Fruit fly (Drosophila melanogaster) whole organism, embryonic: ENCODE measurements around the gene MRG15.

Source experiments
- Atf-2 ChIP-seq: fragments of 200-800 bp; sonication (Bioruptor generic); optimal IDR thresholded peaks from 2 replicates; lab custom pipeline; 2016; ENCODE audit warnings: missing biosample characterization, missing genetic modification characterization
- CG10209 ChIP-seq: fragments of 200-800 bp; sonication (Bioruptor generic); optimal IDR thresholded peaks from 3 replicates; lab custom pipeline; 2017; ENCODE audit warnings: missing biosample characterization, mild to moderate bottlenecking, missing genetic modification characterization, missing genetic modification reagents
- CG10462 ChIP-seq: fragments of 200-800 bp; sonication (Bioruptor generic); optimal IDR thresholded peaks from 2 replicates; lab custom pipeline; 2016; ENCODE audit warnings: missing biosample characterization, missing genetic modification characterization
- CG11696 ChIP-seq: fragments of 200-800 bp; sonication (Bioruptor generic); IDR thresholded peaks from 2 replicates; pipeline ENCODE4 v1.3.6; 2022; ENCODE audit warnings: missing biosample characterization, missing genetic modification characterization
- CG12299 ChIP-seq: fragments of 200-800 bp; sonication (Bioruptor generic); optimal IDR thresholded peaks from 2 replicates; lab custom pipeline; 2018; ENCODE audit warnings: missing biosample characterization, mild to moderate bottlenecking, missing genetic modification characterization
- CG12659 ChIP-seq: fragments of 200-800 bp; sonication (Bioruptor generic); optimal IDR thresholded peaks from 3 replicates; lab custom pipeline; 2017; ENCODE audit warnings: mild to moderate bottlenecking, missing biosample characterization, missing genetic modification reagents, missing genetic modification characterization
- CG12769 ChIP-seq: fragments of 200-800 bp; sonication (Bioruptor generic); optimal IDR thresholded peaks from 2 replicates; lab custom pipeline; 2019; ENCODE audit warnings: missing biosample characterization, mild to moderate bottlenecking, missing genetic modification characterization, moderate library complexity
- CG16863 ChIP-seq: fragments of 200-800 bp; sonication (Bioruptor generic); optimal IDR thresholded peaks from 3 replicates; lab custom pipeline; 2016; ENCODE audit warnings: missing biosample characterization, missing genetic modification characterization
- CG1792 ChIP-seq: fragments of 200-800 bp; sonication (Bioruptor generic); optimal IDR thresholded peaks from 2 replicates; lab custom pipeline; 2016; ENCODE audit warnings: missing biosample characterization, missing genetic modification characterization
- CG18619 ChIP-seq: fragments of 200-800 bp; sonication (Bioruptor generic); optimal IDR thresholded peaks from 3 replicates; lab custom pipeline; 2017; ENCODE audit warnings: missing biosample characterization, mild to moderate bottlenecking, missing genetic modification characterization
- CG2199 ChIP-seq: fragments of 200-800 bp; sonication (Bioruptor generic); IDR thresholded peaks from 3 replicates; pipeline ENCODE4 v1.3.6; 2022; ENCODE audit warnings: missing biosample characterization, missing genetic modification characterization
- CG3726 ChIP-seq: fragments of 200-800 bp; sonication (Bioruptor generic); IDR thresholded peaks from 3 replicates; pipeline ENCODE4, ENCODE4 v1.3.6; 2022; ENCODE audit warnings: missing biosample characterization, missing genetic modification characterization
- CG42726 ChIP-seq: fragments of 200-800 bp; sonication (Bioruptor generic); IDR thresholded peaks from 2 replicates; pipeline ENCODE4 v1.3.6; 2022; ENCODE audit warnings: missing biosample characterization, missing genetic modification characterization; ENCODE audit not compliant: partially characterized antibody
- CG4360 ChIP-seq: fragments of 200-800 bp; sonication (Bioruptor generic); IDR thresholded peaks from 2 replicates; pipeline ENCODE4 v1.3.6; 2022; ENCODE audit warnings: missing biosample characterization, missing genetic modification characterization
- CG4424 ChIP-seq: fragments of 200-800 bp; sonication (Bioruptor generic); optimal IDR thresholded peaks from 3 replicates; lab custom pipeline; 2016; ENCODE audit warnings: missing biosample characterization, missing genetic modification characterization
- CG4730 ChIP-seq: fragments of 200-800 bp; sonication (Bioruptor generic); IDR thresholded peaks from 2 replicates; pipeline ENCODE4 v1.3.6; 2022; ENCODE audit warnings: missing biosample characterization, missing genetic modification characterization
- CG7963 ChIP-seq: fragments of 200-800 bp; sonication (Bioruptor generic); IDR thresholded peaks from 3 replicates; pipeline ENCODE4 v1.3.6; 2022; ENCODE audit warnings: missing biosample characterization, missing genetic modification characterization; ENCODE audit not compliant: partially characterized antibody
- CG8359 ChIP-seq: fragments of 200-800 bp; sonication (Bioruptor generic); optimal IDR thresholded peaks from 2 replicates; lab custom pipeline; 2017; ENCODE audit warnings: missing biosample characterization, mild to moderate bottlenecking, missing genetic modification characterization, borderline replicate concordance
- CG8388 ChIP-seq: fragments of 200-800 bp; sonication (Bioruptor generic); optimal IDR thresholded peaks from 2 replicates; lab custom pipeline; 2019; ENCODE audit warnings: missing biosample characterization, mild to moderate bottlenecking, missing genetic modification characterization, moderate library complexity
- CG9609 ChIP-seq: fragments of 200-800 bp; sonication (Bioruptor generic); optimal IDR thresholded peaks from 3 replicates; lab custom pipeline; 2016; ENCODE audit warnings: missing biosample characterization, missing genetic modification characterization
- D19B ChIP-seq: fragments of 200-800 bp; sonication (Bioruptor generic); optimal IDR thresholded peaks from 2 replicates; lab custom pipeline; 2017; ENCODE audit warnings: missing biosample characterization, mild to moderate bottlenecking, missing genetic modification characterization
- Elba2 ChIP-seq: fragments of 200-800 bp; sonication (Bioruptor generic); optimal IDR thresholded peaks from 3 replicates; lab custom pipeline; 2016; ENCODE audit warnings: missing biosample characterization, missing genetic modification characterization
- Ets65A ChIP-seq: fragments of 200-800 bp; sonication (Bioruptor generic); peaks from one replicate; lab custom pipeline; 2016; ENCODE audit warnings: missing biosample characterization, missing genetic modification characterization
- Hand ChIP-seq: fragments of 200-800 bp; sonication (Bioruptor generic); optimal IDR thresholded peaks from 2 replicates; lab custom pipeline; 2017; ENCODE audit warnings: mild to moderate bottlenecking, missing biosample characterization, missing genetic modification reagents, missing genetic modification characterization
- HmgZ ChIP-seq: fragments of 200-800 bp; sonication (Bioruptor generic); optimal IDR thresholded peaks from 2 replicates; lab custom pipeline; 2018; ENCODE audit warnings: missing biosample characterization, mild to moderate bottlenecking, missing genetic modification characterization
- MBD-R2 ChIP-seq: fragments of 200-800 bp; sonication (Bioruptor generic); IDR thresholded peaks from 2 replicates; pipeline ENCODE4 v1.3.6; 2022; ENCODE audit warnings: missing biosample characterization, missing genetic modification characterization
- MESR4 ChIP-seq: fragments of 200-800 bp; sonication (Bioruptor generic); optimal IDR thresholded peaks from 2 replicates; lab custom pipeline; 2018; ENCODE audit warnings: missing biosample characterization, mild to moderate bottlenecking, missing genetic modification characterization, moderate library complexity
- Mad ChIP-seq: fragments of 200-800 bp; sonication (Bioruptor generic); optimal IDR thresholded peaks from 2 replicates; lab custom pipeline; 2016; ENCODE audit warnings: missing biosample characterization, missing genetic modification characterization
- Med ChIP-seq: fragments of 200-800 bp; sonication (Bioruptor generic); peaks from one replicate; lab custom pipeline; 2016; ENCODE audit warnings: missing biosample characterization, missing genetic modification characterization, mild to moderate bottlenecking, inconsistent platforms, moderate library complexity
- NFAT ChIP-seq: fragments of 200-800 bp; sonication (Bioruptor generic); IDR thresholded peaks from 2 replicates; pipeline ENCODE4 v1.3.6; 2022; ENCODE audit warnings: missing biosample characterization, missing genetic modification characterization
- Nf-YB ChIP-seq: fragments of 200-800 bp; sonication (Bioruptor generic); optimal IDR thresholded peaks from 3 replicates; lab custom pipeline; 2019; ENCODE audit warnings: missing biosample characterization, mild to moderate bottlenecking, missing genetic modification characterization, moderate library complexity
- Pdp1 ChIP-seq, 2 experiments: fragments of 200-800 bp; sonication (Bioruptor generic); optimal IDR thresholded peaks; 3 replicates each; lab custom pipeline; 2016; ENCODE audit warnings: missing biosample characterization in 2 of 2, missing genetic modification characterization in 2 of 2, mild to moderate bottlenecking in 1 of 2, moderate library complexity in 1 of 2
- Sry-β ChIP-seq: fragments of 200-800 bp; sonication (Bioruptor generic); optimal IDR thresholded peaks from 2 replicates; lab custom pipeline; 2018; ENCODE audit warnings: missing biosample characterization, mild to moderate bottlenecking, missing genetic modification characterization, moderate library complexity
- amos ChIP-seq: fragments of 200-800 bp; sonication (Bioruptor generic); IDR thresholded peaks from 2 replicates; pipeline ENCODE4 v1.3.6; 2022; ENCODE audit warnings: missing biosample characterization, missing genetic modification characterization; ENCODE audit not compliant: partially characterized antibody
- aop ChIP-seq: fragments of 200-800 bp; sonication (Bioruptor generic); IDR thresholded peaks from 2 replicates; pipeline ENCODE4 v1.3.6; 2022; ENCODE audit warnings: missing biosample characterization, missing genetic modification characterization
- ase ChIP-seq: fragments of 200-800 bp; sonication (Bioruptor generic); IDR thresholded peaks from 3 replicates; pipeline ENCODE4 v1.3.6; 2022; ENCODE audit warnings: missing biosample characterization, missing genetic modification characterization
- ato ChIP-seq: fragments of 200-800 bp; sonication (Bioruptor generic); IDR thresholded peaks from 2 replicates; pipeline ENCODE4 v1.3.6; 2022; ENCODE audit warnings: missing biosample characterization, missing genetic modification characterization; ENCODE audit not compliant: partially characterized antibody
- crol ChIP-seq: fragments of 200-800 bp; sonication (Bioruptor generic); IDR thresholded peaks from 2 replicates; pipeline ENCODE4 v1.3.6; 2022; ENCODE audit warnings: missing biosample characterization, missing genetic modification characterization
- hb ChIP-seq: fragments of 200-800 bp; sonication (Bioruptor generic); IDR thresholded peaks from 3 replicates; pipeline ENCODE4 v1.3.6; 2022; ENCODE audit warnings: missing biosample characterization, missing genetic modification characterization; ENCODE audit not compliant: partially characterized antibody
- hkb ChIP-seq, 2 experiments: fragments of 200-800 bp in 1 of 2; fragments of >200 bp in 1 of 2; sonication (Bioruptor generic) in 1 of 2; IDR thresholded peaks in 1 of 2; optimal IDR thresholded peaks in 1 of 2; 2 replicates each; pipeline versions ENCODE4 v1.3.6 to Lab custom; 2017 to 2022; ENCODE audit warnings: missing biosample characterization in 1 of 2, missing genetic modification characterization in 1 of 2
- kah ChIP-seq: fragments of 200-800 bp; sonication (Bioruptor generic); optimal IDR thresholded peaks from 2 replicates; lab custom pipeline; 2018; ENCODE audit warnings: missing biosample characterization, mild to moderate bottlenecking, missing genetic modification characterization
- maf-S ChIP-seq: fragments of 200-800 bp; sonication (Bioruptor generic); optimal IDR thresholded peaks from 2 replicates; lab custom pipeline; 2016; ENCODE audit warnings: missing biosample characterization, missing genetic modification characterization
- pb ChIP-seq: fragments of 200-800 bp; sonication (Bioruptor generic); optimal IDR thresholded peaks from 3 replicates; lab custom pipeline; 2016; ENCODE audit warnings: missing biosample characterization, missing genetic modification characterization
- sisA ChIP-seq: fragments of 200-800 bp; sonication (Bioruptor generic); IDR thresholded peaks from 2 replicates; pipeline ENCODE4 v1.3.6; 2022; ENCODE audit warnings: missing biosample characterization, missing genetic modification characterization
- sna ChIP-seq: fragments of 200-800 bp; sonication (Bioruptor generic); IDR thresholded peaks from 2 replicates; pipeline ENCODE4 v1.3.6; 2022; ENCODE audit warnings: missing biosample characterization, missing genetic modification characterization; ENCODE audit not compliant: partially characterized antibody
- sqz ChIP-seq: fragments of 200-800 bp; sonication (Bioruptor generic); optimal IDR thresholded peaks from 3 replicates; lab custom pipeline; 2018; ENCODE audit warnings: missing biosample characterization, mild to moderate bottlenecking, missing genetic modification characterization
- unpg ChIP-seq: fragments of 200-800 bp; sonication (Bioruptor generic); optimal IDR thresholded peaks from 3 replicates; lab custom pipeline; 2018; ENCODE audit warnings: missing biosample characterization, mild to moderate bottlenecking, missing genetic modification characterization, moderate library complexity

Gene MRG15

DNA sequence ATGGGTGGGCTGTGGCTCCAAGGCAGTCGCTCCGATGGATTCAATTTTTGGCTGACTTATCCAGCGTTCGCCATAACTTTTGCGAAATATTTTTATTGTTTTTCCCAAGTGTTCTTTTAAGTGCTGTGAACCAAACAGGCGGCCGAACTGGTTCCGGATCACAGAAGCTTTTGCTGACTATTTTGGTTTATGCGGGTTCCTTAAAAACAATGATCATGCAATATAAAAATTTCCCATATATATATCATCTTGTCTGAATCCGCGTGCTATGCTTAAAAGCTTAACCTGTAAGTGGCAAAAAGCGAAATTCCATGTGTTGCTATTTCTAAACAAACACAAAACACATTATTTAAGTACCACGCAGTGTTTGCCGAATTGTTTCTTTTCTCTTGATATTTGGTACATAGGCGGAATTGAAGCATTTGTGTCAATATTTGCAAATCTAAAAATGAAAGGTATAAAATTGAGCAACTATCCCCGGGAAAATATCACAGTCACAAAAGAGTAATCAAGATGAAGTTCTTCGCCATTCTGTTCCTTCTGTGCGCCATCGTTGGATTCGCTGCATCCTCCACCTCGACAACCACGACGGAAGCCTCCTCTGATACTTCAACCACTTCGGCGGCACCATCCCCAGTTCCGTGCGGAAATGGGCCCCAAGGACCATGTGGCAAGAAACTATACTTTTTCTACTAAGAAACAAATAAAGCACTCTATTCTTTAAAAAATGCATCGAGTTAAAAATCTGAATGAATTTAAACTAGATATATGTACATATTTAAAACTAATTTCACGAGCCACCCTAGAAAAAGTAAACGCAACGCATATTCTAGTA is 42.2 kb upstream of the MRG15 start, which contains the start of the genes CG6276 and CG44040 (continued):
- TF ChIP-seq sqz (GFP tag; lab: Kevin White, UChicago): no peak
- peak; percentile 32 for TF ChIP-seq CG9609 (GFP tag; lab: Kevin White, UChicago)
- TF ChIP-seq Elba2: no peak
- TF ChIP-seq Ets65A: peak; percentile 92
- peak; percentile 22 for TF ChIP-seq CG10462
- TF ChIP-seq HmgZ: peak; percentile 23

DNA sequence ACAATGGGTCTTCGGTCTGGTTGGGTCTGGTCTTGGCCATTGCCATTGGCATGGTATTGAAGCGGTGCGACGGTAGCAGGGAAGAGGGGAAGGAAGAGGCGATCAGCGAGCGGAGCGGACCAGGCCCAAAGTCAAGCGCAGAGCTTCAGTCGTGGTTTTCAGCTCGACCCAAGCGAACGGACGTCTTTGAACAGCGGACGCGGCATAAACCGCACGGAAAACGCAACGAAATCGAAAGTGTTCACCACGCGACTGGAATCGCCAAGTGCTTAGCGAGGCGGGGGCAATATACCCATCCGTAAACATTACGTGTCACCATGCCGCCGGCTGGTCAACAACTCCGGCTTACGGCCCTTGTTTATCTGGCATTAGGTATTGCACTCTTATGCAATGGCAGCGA is 38.4 kb upstream of the MRG15 start, which contains the start of gene CG14866:
CG14866 (plus strand) TSS at position 146 of the 400 bp plus-strand sequence.
- no peak for TF ChIP-seq CG1792 (GFP tag; lab: Kevin White, UChicago)
- TF ChIP-seq CG4360 (GFP tag; lab: Robert Waterston, UW): 0 out of 2 replicates have a peak, but pooled peaks have one; percentile 25
- TF ChIP-seq CG16863 (GFP tag; lab: Kevin White, UChicago): no peak
- no peak for TF ChIP-seq CG8388 (GFP tag; lab: Kevin White, UChicago)
- no peak for TF ChIP-seq CG4424 (GFP tag; lab: Kevin White, UChicago)
- TF ChIP-seq unpg (GFP tag; lab: Kevin White, UChicago): no peak
- no peak for TF ChIP-seq kah (GFP tag; lab: Kevin White, UChicago)
- TF ChIP-seq CG7963: no peak
- no peak for TF ChIP-seq ase
- no peak for TF ChIP-seq CG11696 (GFP tag; lab: Robert Waterston, UW)
- no peak for TF ChIP-seq ato
- no peak for TF ChIP-seq Med (GFP tag; lab: Kevin White, UChicago)
- no peak for TF ChIP-seq sna
- no peak for TF ChIP-seq Atf-2 (GFP tag; lab: Kevin White, UChicago)
- no peak for TF ChIP-seq sisA (GFP tag; lab: Robert Waterston, UW)
- TF ChIP-seq CG12769 (tag; lab: Kevin White, UChicago): no peak
- no peak for TF ChIP-seq aop (GFP tag; lab: Robert Waterston, UW)
- peak; percentile 12; the same call in 1 of the 2 replicates for TF ChIP-seq MBD-R2
- TF ChIP-seq D19B (GFP tag; lab: Kevin White, UChicago): no peak
- no peak for TF ChIP-seq Mad (GFP tag; lab: Kevin White, UChicago)
- no peak for TF ChIP-seq pb (GFP tag; lab: Kevin White, UChicago)
- no peak for TF ChIP-seq CG12299 (tag; lab: Kevin White, UChicago)
- peak in 1 of 2 experiments; percentile 15 for TF ChIP-seq Pdp1 (GFP tag; optimal IDR thresholded peaks at IDR 0.05; lab: Kevin White, UChicago)
- no peak for TF ChIP-seq Hand (GFP tag; lab: Kevin White, UChicago)
- TF ChIP-seq crol: peak; percentile 41; the same call in 1 of the 2 replicates
- no peak for TF ChIP-seq MESR4 (GFP tag; lab: Kevin White, UChicago)
- TF ChIP-seq CG10209 (GFP tag; lab: Kevin White, UChicago): no peak
- TF ChIP-seq hb (GFP tag; lab: Robert Waterston, UW): no peak
- TF ChIP-seq CG2199: no peak
- peak; percentile 95 for TF ChIP-seq CG8359
- no peak for TF ChIP-seq Nf-YB (GFP tag; lab: Kevin White, UChicago)
- TF ChIP-seq hkb (optimal IDR thresholded peaks at IDR 0.05; lab: Kevin White, UChicago): no peak
- no peak for TF ChIP-seq hkb (GFP tag; IDR thresholded peaks at IDR 0.05; lab: Robert Waterston, UW)
- TF ChIP-seq amos (GFP tag; lab: Robert Waterston, UW): no peak
- no peak for TF ChIP-seq CG42726 (GFP tag; lab: Robert Waterston, UW)
- no peak for TF ChIP-seq maf-S (GFP tag; lab: Kevin White, UChicago)
- TF ChIP-seq CG18619 (GFP tag; lab: Kevin White, UChicago): no peak
- TF ChIP-seq CG12659 (GFP tag; lab: Kevin White, UChicago): no peak
- TF ChIP-seq NFAT (GFP tag; lab: Robert Waterston, UW): no peak
- no peak for TF ChIP-seq CG4730
- TF ChIP-seq CG3726 (GFP tag; lab: Robert Waterston, UW): no peak
- TF ChIP-seq Sry-β (GFP tag; lab: Kevin White, UChicago): no peak
